Fruit fly (Drosophila melanogaster) whole organism, embryonic: ENCODE measurements around the gene Mtpalpha.

Experiments
- ATbp ChIP-seq: fragments of 200-800 bp; sonication (Bioruptor generic); optimal IDR thresholded peaks from 2 replicates; lab custom pipeline; 2017; ENCODE audit warnings: missing biosample characterization, mild to moderate bottlenecking, missing genetic modification characterization, missing genetic modification reagents
- Aef1 ChIP-seq: fragments of 200-800 bp; sonication (Bioruptor generic); IDR thresholded peaks from 3 replicates; pipeline ENCODE4 v1.3.6; 2022; ENCODE audit warnings: missing biosample characterization, missing genetic modification characterization
- Blimp-1 ChIP-seq: fragments of 200-800 bp; sonication (Bioruptor generic); optimal IDR thresholded peaks from 3 replicates; lab custom pipeline; 2018; ENCODE audit warnings: missing biosample characterization, missing genetic modification characterization, mild to moderate bottlenecking, moderate library complexity, missing genetic modification reagents
- CG10147 ChIP-seq: fragments of 200-800 bp; sonication (Bioruptor generic); optimal IDR thresholded peaks from 2 replicates; lab custom pipeline; 2019; ENCODE audit warnings: missing biosample characterization, mild to moderate bottlenecking, missing genetic modification characterization, moderate library complexity
- CG1024 ChIP-seq: fragments of 200-800 bp; sonication (Bioruptor generic); IDR thresholded peaks from 2 replicates; pipeline ENCODE4 v1.3.6; 2022; ENCODE audit warnings: missing biosample characterization, missing genetic modification characterization
- CG12236 ChIP-seq: fragments of 200-800 bp; sonication (Bioruptor generic); optimal IDR thresholded peaks from 2 replicates; lab custom pipeline; 2016; ENCODE audit warnings: missing biosample characterization, missing genetic modification characterization
- CG12299 ChIP-seq: fragments of 200-800 bp; sonication (Bioruptor generic); optimal IDR thresholded peaks from 2 replicates; lab custom pipeline; 2018; ENCODE audit warnings: missing biosample characterization, mild to moderate bottlenecking, missing genetic modification characterization
- CG13424 ChIP-seq: fragments of 200-800 bp; sonication (Bioruptor generic); optimal IDR thresholded peaks from 2 replicates; lab custom pipeline; 2019; ENCODE audit warnings: missing biosample characterization, mild to moderate bottlenecking, missing genetic modification characterization, moderate library complexity
- CG14050 ChIP-seq: fragments of 200-800 bp; sonication (Bioruptor generic); IDR thresholded peaks from 3 replicates; pipeline ENCODE4 v1.3.6; 2022; ENCODE audit warnings: missing biosample characterization, missing genetic modification characterization
- CG14667 ChIP-seq: fragments of 200-800 bp; sonication (Bioruptor generic); IDR thresholded peaks from 2 replicates; pipeline ENCODE4 v1.3.6; 2022; ENCODE audit warnings: missing biosample characterization, missing genetic modification characterization
- CG15514 ChIP-seq: fragments of 200-800 bp; sonication (Bioruptor generic); optimal IDR thresholded peaks from 3 replicates; lab custom pipeline; 2017; ENCODE audit warnings: missing biosample characterization, missing genetic modification characterization, mild to moderate bottlenecking, moderate library complexity, missing genetic modification reagents
- CG33557 ChIP-seq: fragments of 200-800 bp; sonication (Bioruptor generic); optimal IDR thresholded peaks from 2 replicates; lab custom pipeline; 2019; ENCODE audit warnings: missing biosample characterization, mild to moderate bottlenecking, missing genetic modification characterization, moderate library complexity
- CG3847 ChIP-seq: fragments of 200-800 bp; sonication (Bioruptor generic); IDR thresholded peaks from 2 replicates; pipeline ENCODE4 v1.3.6; 2022; ENCODE audit warnings: missing biosample characterization, missing genetic modification characterization
- CG4820 ChIP-seq: fragments of 200-800 bp; sonication (Bioruptor generic); optimal IDR thresholded peaks from 3 replicates; lab custom pipeline; 2016; ENCODE audit warnings: missing biosample characterization, missing genetic modification characterization
- CG4854 ChIP-seq: fragments of 200-800 bp; sonication (Bioruptor generic); optimal IDR thresholded peaks from 2 replicates; lab custom pipeline; 2016; ENCODE audit warnings: missing biosample characterization, missing genetic modification characterization, inconsistent platforms
- CG6854 ChIP-seq: fragments of 200-800 bp; sonication (Bioruptor generic); optimal IDR thresholded peaks from 3 replicates; lab custom pipeline; 2017; ENCODE audit warnings: missing biosample characterization, mild to moderate bottlenecking, missing genetic modification characterization
- CG7928 ChIP-seq: fragments of 200-800 bp; sonication (Bioruptor generic); optimal IDR thresholded peaks from 2 replicates; lab custom pipeline; 2017; ENCODE audit warnings: missing biosample characterization, mild to moderate bottlenecking, missing genetic modification characterization
- CG8089 ChIP-seq: fragments of 200-800 bp; sonication (Bioruptor generic); optimal IDR thresholded peaks from 3 replicates; lab custom pipeline; 2016; ENCODE audit warnings: missing biosample characterization, missing genetic modification characterization
- CG8388 ChIP-seq: fragments of 200-800 bp; sonication (Bioruptor generic); optimal IDR thresholded peaks from 2 replicates; lab custom pipeline; 2019; ENCODE audit warnings: missing biosample characterization, mild to moderate bottlenecking, missing genetic modification characterization, moderate library complexity
- CG9727 ChIP-seq: fragments of 200-800 bp; sonication (Bioruptor generic); optimal IDR thresholded peaks from 3 replicates; lab custom pipeline; 2017; ENCODE audit warnings: missing biosample characterization, mild to moderate bottlenecking, missing genetic modification characterization
- CkIIα-i1 ChIP-seq: fragments of 200-800 bp; sonication (Bioruptor generic); IDR thresholded peaks from 2 replicates; pipeline ENCODE4 v1.3.6; 2022; ENCODE audit warnings: missing biosample characterization, missing genetic modification characterization
- Ets97D ChIP-seq: fragments of 200-800 bp; sonication (Bioruptor generic); optimal IDR thresholded peaks from 3 replicates; lab custom pipeline; 2016; ENCODE audit warnings: missing biosample characterization, missing genetic modification characterization
- HHEX ChIP-seq: fragments of 200-800 bp; sonication (Bioruptor generic); optimal IDR thresholded peaks from 3 replicates; lab custom pipeline; 2017; ENCODE audit warnings: missing biosample characterization, mild to moderate bottlenecking, missing genetic modification characterization, missing genetic modification reagents
- Mad ChIP-seq: fragments of 200-800 bp; sonication (Bioruptor generic); optimal IDR thresholded peaks from 2 replicates; lab custom pipeline; 2016; ENCODE audit warnings: missing biosample characterization, missing genetic modification characterization
- Myb ChIP-seq: fragments of 200-800 bp; sonication (Bioruptor generic); optimal IDR thresholded peaks from 2 replicates; lab custom pipeline; 2016; ENCODE audit warnings: missing biosample characterization, missing genetic modification characterization
- NFAT ChIP-seq: fragments of 200-800 bp; sonication (Bioruptor generic); IDR thresholded peaks from 2 replicates; pipeline ENCODE4 v1.3.6; 2022; ENCODE audit warnings: missing biosample characterization, missing genetic modification characterization
- Optix ChIP-seq: fragments of 200-800 bp; sonication (Bioruptor generic); IDR thresholded peaks from 3 replicates; pipeline ENCODE4 v1.3.6; 2022; ENCODE audit warnings: missing biosample characterization, missing genetic modification characterization
- Pdp1 ChIP-seq, 2 experiments: fragments of 200-800 bp; sonication (Bioruptor generic); optimal IDR thresholded peaks; 3 replicates each; lab custom pipeline; 2016; ENCODE audit warnings: missing biosample characterization in 2 of 2, missing genetic modification characterization in 2 of 2, mild to moderate bottlenecking in 1 of 2, moderate library complexity in 1 of 2
- Poxn ChIP-seq: fragments of 200-800 bp; sonication (Bioruptor generic); IDR thresholded peaks from 2 replicates; pipeline ENCODE4 v1.3.6; 2022; ENCODE audit warnings: missing biosample characterization, missing genetic modification characterization
- Side ChIP-seq: fragments of 200-800 bp; sonication (Bioruptor generic); optimal IDR thresholded peaks from 2 replicates; lab custom pipeline; 2016; ENCODE audit warnings: missing biosample characterization, missing genetic modification characterization
- ab ChIP-seq: fragments of 200-800 bp; sonication (Bioruptor generic); optimal IDR thresholded peaks from 2 replicates; lab custom pipeline; 2016; ENCODE audit warnings: missing biosample characterization, missing genetic modification characterization
- cg ChIP-seq: fragments of 200-800 bp; sonication (Bioruptor generic); optimal IDR thresholded peaks from 3 replicates; lab custom pipeline; 2019; ENCODE audit warnings: missing biosample characterization, mild to moderate bottlenecking, missing genetic modification characterization, moderate library complexity
- en ChIP-seq: fragments of 200-800 bp; sonication (Bioruptor generic); optimal IDR thresholded peaks from 2 replicates; lab custom pipeline; 2016; ENCODE audit warnings: missing biosample characterization, missing genetic modification characterization
- eve ChIP-seq, 2 experiments: fragments of >200 bp; optimal IDR thresholded peaks; 2 replicates each; lab custom pipeline; 2017; ENCODE audit warnings: missing biosample characterization in 2 of 2, missing genetic modification characterization in 2 of 2
- fru ChIP-seq: fragments of >200 bp; optimal IDR thresholded peaks from 2 replicates; lab custom pipeline; 2017
- gt ChIP-seq: fragments of 200-800 bp; sonication (Bioruptor generic); IDR thresholded peaks from 2 replicates; pipeline ENCODE4 v1.3.6; 2022; ENCODE audit warnings: missing biosample characterization, missing genetic modification characterization
- h ChIP-seq: fragments of >200 bp; optimal IDR thresholded peaks from 2 replicates; lab custom pipeline; 2017
- ham ChIP-seq: fragments of 200-800 bp; sonication (Bioruptor generic); IDR thresholded peaks from 2 replicates; pipeline ENCODE4 v1.3.6; 2022; ENCODE audit warnings: missing biosample characterization, missing genetic modification characterization
- hb ChIP-seq: fragments of 200-800 bp; sonication (Bioruptor generic); IDR thresholded peaks from 3 replicates; pipeline ENCODE4 v1.3.6; 2022; ENCODE audit warnings: missing biosample characterization, missing genetic modification characterization; ENCODE audit not compliant: partially characterized antibody
- her ChIP-seq: fragments of 200-800 bp; sonication (Bioruptor generic); optimal IDR thresholded peaks from 2 replicates; lab custom pipeline; 2016; ENCODE audit warnings: missing biosample characterization, missing genetic modification characterization
- hkb ChIP-seq, 2 experiments: fragments of 200-800 bp in 1 of 2; fragments of >200 bp in 1 of 2; sonication (Bioruptor generic) in 1 of 2; IDR thresholded peaks in 1 of 2; optimal IDR thresholded peaks in 1 of 2; 2 replicates each; pipeline versions ENCODE4 v1.3.6 to Lab custom; 2017 to 2022; ENCODE audit warnings: missing biosample characterization in 1 of 2, missing genetic modification characterization in 1 of 2
- onecut ChIP-seq: fragments of 200-800 bp; sonication (Bioruptor generic); IDR thresholded peaks from 2 replicates; pipeline ENCODE4 v1.3.6; 2022; ENCODE audit warnings: missing biosample characterization, missing genetic modification characterization
- run ChIP-seq: fragments of 200-800 bp; sonication (Bioruptor generic); optimal IDR thresholded peaks from 3 replicates; lab custom pipeline; 2018; ENCODE audit warnings: missing biosample characterization, mild to moderate bottlenecking, missing genetic modification characterization
- salm ChIP-seq: fragments of 200-800 bp; sonication (Bioruptor generic); optimal IDR thresholded peaks from 2 replicates; lab custom pipeline; 2018; ENCODE audit warnings: missing biosample characterization, mild to moderate bottlenecking, missing genetic modification characterization
- schlank ChIP-seq: fragments of 200-800 bp; sonication (Bioruptor generic); optimal IDR thresholded peaks from 2 replicates; lab custom pipeline; 2018; ENCODE audit warnings: missing biosample characterization, mild to moderate bottlenecking, missing genetic modification characterization
- sd ChIP-seq: fragments of 200-800 bp; sonication (Bioruptor generic); optimal IDR thresholded peaks from 3 replicates; lab custom pipeline; 2018; ENCODE audit warnings: missing biosample characterization, mild to moderate bottlenecking, missing genetic modification characterization, moderate library complexity
- seq ChIP-seq: fragments of 200-800 bp; sonication (Bioruptor generic); IDR thresholded peaks from 2 replicates; pipeline ENCODE4 v1.3.6; 2022; ENCODE audit warnings: missing biosample characterization, missing genetic modification characterization
- slbo ChIP-seq: fragments of 200-800 bp; sonication (Bioruptor generic); IDR thresholded peaks from 2 replicates; pipeline ENCODE4 v1.3.6; 2022; ENCODE audit warnings: missing biosample characterization, missing genetic modification characterization
- ssp ChIP-seq: fragments of 200-800 bp; sonication (Bioruptor generic); IDR thresholded peaks from 2 replicates; pipeline ENCODE4 v1.3.6; 2022; ENCODE audit warnings: missing biosample characterization, missing genetic modification characterization
- stwl ChIP-seq: fragments of 200-800 bp; sonication (Bioruptor generic); optimal IDR thresholded peaks from 3 replicates; lab custom pipeline; 2018; ENCODE audit warnings: missing biosample characterization, mild to moderate bottlenecking, missing genetic modification characterization, moderate library complexity
- tna ChIP-seq: fragments of 200-800 bp; sonication (Bioruptor generic); IDR thresholded peaks from 2 replicates; pipeline ENCODE4 v1.3.6; 2022; ENCODE audit warnings: missing biosample characterization, missing genetic modification characterization; ENCODE audit not compliant: partially characterized antibody

Gene Mtpalpha

DNA sequence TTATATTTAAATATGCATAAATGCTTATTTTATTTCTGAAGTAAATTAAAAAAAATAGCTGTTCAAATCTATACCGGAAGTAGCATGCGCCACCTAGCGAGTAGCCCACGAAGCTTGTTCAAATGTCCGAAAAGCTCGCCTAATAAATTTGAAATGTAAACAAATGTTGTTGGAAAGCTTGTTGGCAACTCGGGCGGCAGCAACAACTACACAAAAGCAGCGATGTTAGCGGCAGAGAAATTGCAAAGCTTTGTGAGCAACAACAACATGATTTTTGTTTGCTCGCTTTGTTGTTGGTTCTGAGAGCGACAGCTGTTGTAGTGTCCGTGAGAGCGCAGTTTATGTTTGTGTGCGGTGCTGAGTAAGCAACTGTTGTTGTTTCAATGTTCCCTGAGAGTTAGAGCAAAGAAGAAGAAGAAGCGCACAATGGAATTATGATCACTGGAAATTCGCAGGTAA lies 9.1 kb downstream of the Mtpalpha start (continued):
- TF ChIP-seq Side (GFP tag; lab: Kevin White, UChicago) (peak; percentile 97), run (tag; lab: Kevin White, UChicago) (peak; percentile 97), CG14667 (GFP tag; lab: Robert Waterston, UW) (peak; percentile 57; the same call in 1 of the 2 replicates), en (GFP tag; lab: Kevin White, UChicago) (peak; percentile 98), Myb (peak; percentile 83), schlank (tag; lab: Kevin White, UChicago) (peak; percentile 99), Aef1 (GFP tag; lab: Robert Waterston, UW) (peak; percentile 94), seq (GFP tag; lab: Robert Waterston, UW) (peak; percentile 98), HHEX (GFP tag; lab: Kevin White, UChicago) (peak; percentile 100), CG8388 (GFP tag; lab: Kevin White, UChicago) (peak; percentile 96), CkIIα-i1 (GFP tag; lab: Robert Waterston, UW) (peak; percentile 82; the same call in 1 of the 2 replicates), onecut (GFP tag; lab: Robert Waterston, UW) (peak; percentile 97), Ets97D (GFP tag; lab: Kevin White, UChicago) (peak; percentile 100), CG4820 (GFP tag; lab: Kevin White, UChicago) (peak; percentile 89), Mad (peak; percentile 96), CG15514 (GFP tag; lab: Kevin White, UChicago) (peak; percentile 96), CG9727 (GFP tag; lab: Kevin White, UChicago) (peak; percentile 96), gt (GFP tag; lab: Robert Waterston, UW) (peak; percentile 72), CG12236 (GFP tag; lab: Kevin White, UChicago) (peak; percentile 95), eve (GFP tag; optimal IDR thresholded peaks at IDR 0.05; lab: Kevin White, UChicago) (peak in 1 of 2 experiments; percentile 72), CG7928 (peak; percentile 80), Blimp-1 (GFP tag; lab: Kevin White, UChicago) (peak; percentile 95), tna (GFP tag; lab: Robert Waterston, UW) (no peak), her (GFP tag; lab: Kevin White, UChicago) (peak; percentile 96), CG10147 (GFP tag; lab: Kevin White, UChicago) (peak; percentile 98), sd (tag; lab: Kevin White, UChicago) (peak; percentile 94), salm (tag; lab: Kevin White, UChicago) (peak; percentile 97), cg (GFP tag; lab: Kevin White, UChicago) (peak; percentile 80), Optix (GFP tag; lab: Robert Waterston, UW) (peak; percentile 96), ab (GFP tag; lab: Kevin White, UChicago) (no peak), ssp (peak; percentile 75), Pdp1 (GFP tag; optimal IDR thresholded peaks at IDR 0.05; lab: Kevin White, UChicago) (peak; percentile 90 to 92), CG1024 (GFP tag; lab: Robert Waterston, UW) (peak; percentile 95), hb (GFP tag; lab: Robert Waterston, UW) (no peak), fru (no peak), h (lab: Kevin White, UChicago) (no peak), ATbp (GFP tag; lab: Kevin White, UChicago) (peak; percentile 100), ham (GFP tag; lab: Robert Waterston, UW) (peak; percentile 89; the same call in 1 of the 2 replicates), NFAT (GFP tag; lab: Robert Waterston, UW) (peak; percentile 98), CG8089 (peak; percentile 94), CG4854 (GFP tag; lab: Kevin White, UChicago) (peak; percentile 97), CG14050 (GFP tag; lab: Robert Waterston, UW) (peak; percentile 95), CG3847 (GFP tag; lab: Robert Waterston, UW) (peak; percentile 90), CG6854 (GFP tag; lab: Kevin White, UChicago) (peak; percentile 99), CG33557 (peak; percentile 81), hkb (optimal IDR thresholded peaks at IDR 0.05; lab: Kevin White, UChicago) (no peak), hkb (GFP tag; IDR thresholded peaks at IDR 0.05; lab: Robert Waterston, UW) (peak; percentile 99), stwl (tag; lab: Kevin White, UChicago) (peak; percentile 69), Poxn (GFP tag; lab: Robert Waterston, UW) (peak; percentile 72; the same call in 1 of the 2 replicates), CG13424 (peak; percentile 89), CG12299 (tag; lab: Kevin White, UChicago) (peak; percentile 99), slbo (GFP tag; lab: Robert Waterston, UW) (peak; percentile 88)
